Worm (Caenorhabditis elegans) whole organism, L4 larva: ENCODE measurements around the gene sec-6.
A peak's percentile ranks its signal among the peaks of the same experiment; 100 is the strongest.

Experiments used
- F10B5.3 ChIP-seq: sonication (generic microtip); optimal IDR thresholded peaks from 2 replicates; lab custom pipeline; 2016; ENCODE audit warnings: mild to moderate bottlenecking, missing genetic modification characterization, missing compliant biosample characterization
- F26F4.8 ChIP-seq: fragments of 200-800 bp; sonication (Bioruptor generic); conservative IDR thresholded peaks from 2 replicates; pipeline ENCODE4 v1.3.6; 2022; ENCODE audit warnings: missing genetic modification characterization, missing compliant biosample characterization
- F37D6.2 ChIP-seq: sonication (generic microtip); optimal IDR thresholded peaks from 2 replicates; lab custom pipeline; 2016; ENCODE audit warnings: mild to moderate bottlenecking, missing genetic modification characterization, missing compliant biosample characterization
- F44E2.7 ChIP-seq: fragments of 200-800 bp; sonication (Bioruptor generic); IDR thresholded peaks from 2 replicates; pipeline ENCODE4 v2.1.2; 2022; ENCODE audit warnings: missing genetic modification characterization, missing compliant biosample characterization
- R02D3.7 ChIP-seq: fragments of 150-350 bp; sonication (generic microtip); optimal IDR thresholded peaks from 3 replicates; lab custom pipeline; 2014; ENCODE audit warnings: missing biosample characterization, missing genetic modification characterization
- T20F7.1 ChIP-seq: fragments of 200-800 bp; sonication (Bioruptor generic); optimal IDR thresholded peaks from 2 replicates; lab custom pipeline; 2018; ENCODE audit warnings: mild to moderate bottlenecking, missing genetic modification characterization, missing compliant biosample characterization
- Y105C5A.15 ChIP-seq: fragments of 200-800 bp; sonication (Bioruptor generic); IDR thresholded peaks from 2 replicates; pipeline ENCODE4 v1.3.6; 2022; ENCODE audit warnings: missing genetic modification characterization, missing compliant biosample characterization
- Y48G9A.11 ChIP-seq: fragments of 200-800 bp; sonication (Bioruptor generic); IDR thresholded peaks from 2 replicates; pipeline ENCODE4 v1.3.6; 2022; ENCODE audit warnings: missing genetic modification reagents, missing genetic modification characterization, missing compliant biosample characterization
- Y5F2A.4 ChIP-seq: fragments of 200-800 bp; sonication (Bioruptor generic); optimal IDR thresholded peaks from 2 replicates; lab custom pipeline; 2018; ENCODE audit warnings: mild to moderate bottlenecking, missing genetic modification characterization, missing compliant biosample characterization
- Y75B8A.6 ChIP-seq: fragments of 200-800 bp; sonication (Bioruptor generic); IDR thresholded peaks from 2 replicates; pipeline ENCODE4 v1.3.6; 2022; ENCODE audit warnings: missing genetic modification reagents, missing genetic modification characterization, missing compliant biosample characterization
- aly-2 ChIP-seq: sonication (generic microtip); optimal IDR thresholded peaks from 2 replicates; lab custom pipeline; 2018; ENCODE audit warnings: missing biosample characterization, missing genetic modification characterization
- ama-1 ChIP-seq: fragments of 150-350 bp; optimal IDR thresholded peaks from 2 replicates; lab custom pipeline; 2014; ENCODE audit warnings: inconsistent platforms, mixed read lengths
- ceh-20 ChIP-seq: fragments of 200-800 bp; sonication (Bioruptor generic); IDR thresholded peaks from 2 replicates; pipeline ENCODE4 v1.3.6; 2022; ENCODE audit warnings: missing genetic modification reagents, missing genetic modification characterization, missing compliant biosample characterization
- ceh-44 ChIP-seq: fragments of 200-800 bp; sonication (Bioruptor generic); IDR thresholded peaks from 2 replicates; pipeline ENCODE4 v1.3.6; 2022; ENCODE audit warnings: missing genetic modification reagents, missing genetic modification characterization, missing compliant biosample characterization
- cey-2 ChIP-seq: sonication (generic microtip); optimal IDR thresholded peaks from 3 replicates; lab custom pipeline; 2017; ENCODE audit warnings: missing genetic modification characterization, mild to moderate bottlenecking, missing compliant biosample characterization, antibody characterized with exemption, borderline replicate concordance; ENCODE audit not compliant: insufficient read depth
- ctbp-1 ChIP-seq: fragments of 200-800 bp; sonication (Bioruptor generic); IDR thresholded peaks from 2 replicates; pipeline ENCODE4 v1.3.6; 2022; ENCODE audit warnings: missing genetic modification reagents, missing genetic modification characterization, missing compliant biosample characterization
- daf-12 ChIP-seq: fragments of 150-350 bp; optimal IDR thresholded peaks from 2 replicates; lab custom pipeline; 2014; ENCODE audit warnings: missing biosample characterization, missing genetic modification reagents, missing genetic modification characterization
- daf-8 ChIP-seq: fragments of 200-800 bp; sonication (Bioruptor generic); IDR thresholded peaks from 2 replicates; pipeline ENCODE4 v1.3.6; 2022; ENCODE audit warnings: missing genetic modification characterization, missing compliant biosample characterization
- dmd-8 ChIP-seq: fragments of 200-800 bp; sonication (Bioruptor generic); IDR thresholded peaks from 2 replicates; pipeline ENCODE4 v1.3.6; 2022; ENCODE audit warnings: missing genetic modification characterization, missing compliant biosample characterization
- dmd-9 ChIP-seq: fragments of 200-800 bp; sonication (Bioruptor generic); IDR thresholded peaks from 2 replicates; pipeline ENCODE4 v1.3.6; 2022; ENCODE audit warnings: missing genetic modification reagents, missing genetic modification characterization, missing compliant biosample characterization
- duxl-1 ChIP-seq: sonication (generic microtip); optimal IDR thresholded peaks from 2 replicates; lab custom pipeline; 2016; ENCODE audit warnings: mild to moderate bottlenecking, missing genetic modification characterization, moderate library complexity, missing compliant biosample characterization; ENCODE audit not compliant: poor library complexity
- dve-1 ChIP-seq: sonication (generic microtip); optimal IDR thresholded peaks from 2 replicates; lab custom pipeline; 2017; ENCODE audit warnings: antibody characterized with exemption, mild to moderate bottlenecking, missing genetic modification characterization, missing compliant biosample characterization; ENCODE audit not compliant: insufficient read depth
- fos-1 ChIP-seq: fragments of 150-350 bp; optimal IDR thresholded peaks from 2 replicates; lab custom pipeline; 2014; ENCODE audit warnings: missing biosample characterization, missing genetic modification characterization
- hlh-30 ChIP-seq: sonication (generic microtip); optimal IDR thresholded peaks from 2 replicates; lab custom pipeline; 2017; ENCODE audit warnings: antibody characterized with exemption, mild to moderate bottlenecking, missing genetic modification characterization, missing compliant biosample characterization; ENCODE audit not compliant: insufficient read depth
- hmg-1.1 ChIP-seq: fragments of 200-800 bp; sonication (Bioruptor generic); IDR thresholded peaks from 2 replicates; pipeline ENCODE4 v1.3.6; 2022; ENCODE audit warnings: missing genetic modification reagents, missing genetic modification characterization, missing compliant biosample characterization
- lin-38 ChIP-seq: fragments of 200-800 bp; sonication (Bioruptor generic); IDR thresholded peaks from 2 replicates; pipeline ENCODE4 v1.3.6; 2022; ENCODE audit warnings: missing genetic modification reagents, missing genetic modification characterization, missing compliant biosample characterization
- mdt-29 ChIP-seq: fragments of 200-800 bp; sonication (Bioruptor generic); IDR thresholded peaks from 2 replicates; pipeline ENCODE4 v1.3.6; 2022; ENCODE audit warnings: missing genetic modification reagents, missing genetic modification characterization, missing compliant biosample characterization
- mes-2 ChIP-seq: sonication (generic microtip); optimal IDR thresholded peaks from 2 replicates; lab custom pipeline; 2016; ENCODE audit warnings: missing genotype, mild to moderate bottlenecking, missing genetic modification characterization, missing compliant biosample characterization; ENCODE audit not compliant: poor library complexity, severe bottlenecking
- nhr-102 ChIP-seq: sonication (generic microtip); optimal IDR thresholded peaks from 2 replicates; lab custom pipeline; 2016; ENCODE audit warnings: mild to moderate bottlenecking, missing genetic modification characterization, moderate library complexity, missing compliant biosample characterization
- nhr-11 ChIP-seq: fragments of 150-350 bp; optimal IDR thresholded peaks from 2 replicates; lab custom pipeline; 2014; ENCODE audit warnings: missing biosample characterization, missing genetic modification characterization
- nhr-111 ChIP-seq: fragments of 200-800 bp; sonication (Bioruptor generic); optimal IDR thresholded peaks from 2 replicates; lab custom pipeline; 2018; ENCODE audit warnings: mild to moderate bottlenecking, missing genetic modification characterization, missing compliant biosample characterization
- nhr-25 ChIP-seq: sonication (generic microtip); optimal IDR thresholded peaks from 2 replicates; lab custom pipeline; 2017; ENCODE audit warnings: missing genetic modification characterization, mild to moderate bottlenecking, missing compliant biosample characterization, antibody characterized with exemption, moderate library complexity, borderline replicate concordance; ENCODE audit not compliant: insufficient read depth
- nhr-41 ChIP-seq: fragments of 200-800 bp; sonication (Bioruptor generic); IDR thresholded peaks from 2 replicates; pipeline ENCODE4 v1.3.6; 2022; ENCODE audit warnings: missing genetic modification reagents, missing genetic modification characterization, missing compliant biosample characterization
- nhr-42 ChIP-seq: fragments of 200-800 bp; sonication (Bioruptor generic); IDR thresholded peaks from 2 replicates; pipeline ENCODE4 v1.3.6; 2022; ENCODE audit warnings: missing genetic modification characterization, missing compliant biosample characterization
- nhr-48 ChIP-seq: sonication (generic microtip); optimal IDR thresholded peaks from 2 replicates; lab custom pipeline; 2016; ENCODE audit warnings: mild to moderate bottlenecking, missing genetic modification characterization, missing compliant biosample characterization
- nhr-77 ChIP-seq: fragments of 150-350 bp; optimal IDR thresholded peaks from 2 replicates; lab custom pipeline; 2014; ENCODE audit warnings: missing biosample characterization, missing genetic modification characterization
- pha-4 ChIP-seq, 2 experiments: fragments of 150-350 bp in 1 of 2; fragments of 200-800 bp in 1 of 2; sonication (Bioruptor generic) in 1 of 2; IDR thresholded peaks in 1 of 2; optimal IDR thresholded peaks in 1 of 2; 2 replicates each; pipeline versions ENCODE4 v1.3.6 to Lab custom; 2014 to 2022; ENCODE audit warnings: missing genetic modification characterization in 2 of 2, missing genetic modification reagents in 2 of 2, missing biosample characterization in 1 of 2, missing compliant biosample characterization in 1 of 2
- pqm-1 ChIP-seq: sonication (generic microtip); optimal IDR thresholded peaks from 2 replicates; lab custom pipeline; 2017; ENCODE audit warnings: missing biosample characterization, missing genetic modification characterization
- rbr-2 ChIP-seq: sonication (generic microtip); optimal IDR thresholded peaks from 2 replicates; lab custom pipeline; 2016; ENCODE audit warnings: missing genotype, missing genetic modification characterization, missing compliant biosample characterization
- set-16 ChIP-seq: fragments of 200-800 bp; sonication (Bioruptor generic); IDR thresholded peaks from 2 replicates; pipeline ENCODE4 v1.3.6; 2022; ENCODE audit warnings: missing genetic modification reagents, missing genetic modification characterization, missing compliant biosample characterization
- skn-1 ChIP-seq: fragments of 150-350 bp; optimal IDR thresholded peaks from 2 replicates; lab custom pipeline; 2014; ENCODE audit warnings: missing biosample characterization, missing genetic modification characterization
- snpc-1.2 ChIP-seq: fragments of 200-800 bp; sonication (Bioruptor generic); IDR thresholded peaks from 2 replicates; pipeline ENCODE4 v1.3.6; 2022; ENCODE audit warnings: missing genetic modification reagents, missing genetic modification characterization, missing compliant biosample characterization
- spr-1 ChIP-seq: sonication (generic microtip); optimal IDR thresholded peaks from 2 replicates; lab custom pipeline; 2016; ENCODE audit warnings: mild to moderate bottlenecking, missing genetic modification characterization, missing compliant biosample characterization
- spr-3 ChIP-seq: fragments of 200-800 bp; sonication (Bioruptor generic); optimal IDR thresholded peaks from 2 replicates; lab custom pipeline; 2018; ENCODE audit warnings: mild to moderate bottlenecking, missing genetic modification characterization, missing compliant biosample characterization
- tag-97 ChIP-seq: fragments of 200-800 bp; sonication (Bioruptor generic); IDR thresholded peaks from 2 replicates; pipeline ENCODE4 v1.3.6; 2022; ENCODE audit warnings: missing genetic modification characterization, missing compliant biosample characterization
- unc-39 ChIP-seq: sonication (generic microtip); optimal IDR thresholded peaks from 2 replicates; lab custom pipeline; 2017; ENCODE audit warnings: missing biosample characterization, missing genetic modification characterization
- vab-7 ChIP-seq: fragments of 200-800 bp; sonication (Bioruptor generic); IDR thresholded peaks from 2 replicates; pipeline ENCODE4 v1.3.6; 2022; ENCODE audit warnings: missing genetic modification reagents, missing genetic modification characterization, missing compliant biosample characterization
- zag-1 ChIP-seq: fragments of 150-350 bp; optimal IDR thresholded peaks from 2 replicates; lab custom pipeline; 2014; ENCODE audit warnings: missing biosample characterization, missing genetic modification characterization
- ztf-11 ChIP-seq: fragments of 150-350 bp; optimal IDR thresholded peaks from 2 replicates; lab custom pipeline; 2014; ENCODE audit warnings: missing biosample characterization, missing genetic modification characterization
- ztf-7 ChIP-seq: fragments of 150-350 bp; optimal IDR thresholded peaks from 2 replicates; lab custom pipeline; 2014; ENCODE audit warnings: missing biosample characterization, missing genetic modification characterization

sec-6 gene

ce11 chrII:5326024-5326627 is 33.2 kb upstream of the sec-6 start (continued):
- TF ChIP-seq mdt-29 (GFP tag; lab: Robert Waterston, UW) (no peak), tag-97 (no peak), spr-1 (tag; lab: Kevin White, UChicago) (no peak), unc-39 (tag; lab: Kevin White, UChicago) (no peak), spr-3 (no peak), R02D3.7 (no peak), nhr-48 (peak; percentile 54), pqm-1 (tag; lab: Kevin White, UChicago) (no peak), rbr-2 (peak; percentile 70), nhr-42 (no peak), vab-7 (no peak), hlh-30 (tag; lab: Kevin White, UChicago) (peak; percentile 70), mes-2 (tag; lab: Kevin White, UChicago) (peak; percentile 49), dmd-8 (GFP tag; lab: Robert Waterston, UW) (no peak), skn-1 (tag; lab: Kevin White, UChicago) (no peak), Y5F2A.4 (GFP tag; lab: Kevin White, UChicago) (no peak), Y75B8A.6 (GFP tag; lab: Robert Waterston, UW) (no peak), ztf-11 (tag; lab: Kevin White, UChicago) (no peak), dmd-9 (GFP tag; lab: Robert Waterston, UW) (no peak), daf-12 (tag; lab: Kevin White, UChicago) (no peak), nhr-111 (no peak), duxl-1 (no peak), dve-1 (tag; lab: Kevin White, UChicago) (peak; percentile 68), ama-1 (no peak), nhr-25 (tag; lab: Kevin White, UChicago) (no peak), F10B5.3 (tag; lab: Kevin White, UChicago) (no peak), F44E2.7 (GFP tag; lab: Robert Waterston, UW) (no peak), ctbp-1 (GFP tag; lab: Robert Waterston, UW) (peak; percentile 58; the same call in 1 of the 2 replicates), hmg-1.1 (GFP tag; lab: Robert Waterston, UW) (peak; percentile 61; the same call in 1 of the 2 replicates), F37D6.2 (tag; lab: Kevin White, UChicago) (no peak), daf-8 (GFP tag; lab: Robert Waterston, UW) (no peak), nhr-102 (tag; lab: Kevin White, UChicago) (no peak), fos-1 (no peak), lin-38 (GFP tag; lab: Robert Waterston, UW) (0 out of 2 replicates have a peak, but pooled peaks have one; percentile 20), zag-1 (tag; lab: Kevin White, UChicago) (no peak), Y105C5A.15 (GFP tag; lab: Robert Waterston, UW) (no peak), ceh-44 (GFP tag; lab: Robert Waterston, UW) (no peak; the same call in 1 of the 2 replicates), ztf-7 (tag; lab: Kevin White, UChicago) (peak; percentile 39), pha-4 (GFP tag; IDR thresholded peaks at IDR 0.05; lab: Robert Waterston, UW) (no peak), pha-4 (tag; optimal IDR thresholded peaks at IDR 0.05; lab: Kevin White, UChicago) (no peak), cey-2 (tag; lab: Kevin White, UChicago) (no peak), aly-2 (tag; lab: Kevin White, UChicago) (no peak), ceh-20 (GFP tag; lab: Robert Waterston, UW) (peak; percentile 74; the same call in 1 of the 2 replicates), Y48G9A.11 (GFP tag; lab: Robert Waterston, UW) (no peak), snpc-1.2 (GFP tag; lab: Robert Waterston, UW) (no peak), set-16 (GFP tag; lab: Robert Waterston, UW) (no peak), nhr-77 (tag; lab: Kevin White, UChicago) (peak; percentile 40), T20F7.1 (no peak), nhr-41 (GFP tag; lab: Robert Waterston, UW) (no peak), nhr-11 (tag; lab: Kevin White, UChicago) (peak; percentile 58), F26F4.8 (no peak)
